Fruit fly (Drosophila melanogaster) whole organism, embryonic: ENCODE results near the gene CG32573.

Experiments used
- Asciz ChIP-seq: fragments of 200-800 bp; sonication (Bioruptor generic); optimal IDR thresholded peaks from 2 replicates; lab custom pipeline; 2017; ENCODE audit warnings: missing biosample characterization, mild to moderate bottlenecking, missing genetic modification characterization, missing genetic modification reagents
- CG10462 ChIP-seq: fragments of 200-800 bp; sonication (Bioruptor generic); optimal IDR thresholded peaks from 2 replicates; lab custom pipeline; 2016; ENCODE audit warnings: missing biosample characterization, missing genetic modification characterization
- CG11398 ChIP-seq: fragments of 200-800 bp; sonication (Bioruptor generic); optimal IDR thresholded peaks from 2 replicates; lab custom pipeline; 2016; ENCODE audit warnings: missing biosample characterization, missing genetic modification characterization
- CG11560 ChIP-seq: fragments of 200-800 bp; sonication (Bioruptor generic); IDR thresholded peaks from 3 replicates; pipeline ENCODE4 v1.3.6; 2022; ENCODE audit warnings: missing biosample characterization, missing genetic modification characterization
- CG11696 ChIP-seq: fragments of 200-800 bp; sonication (Bioruptor generic); IDR thresholded peaks from 2 replicates; pipeline ENCODE4 v1.3.6; 2022; ENCODE audit warnings: missing biosample characterization, missing genetic modification characterization
- CG12942 ChIP-seq: fragments of 200-800 bp; sonication (Bioruptor generic); optimal IDR thresholded peaks from 3 replicates; lab custom pipeline; 2016; ENCODE audit warnings: missing biosample characterization, missing genetic modification characterization
- CG14050 ChIP-seq: fragments of 200-800 bp; sonication (Bioruptor generic); IDR thresholded peaks from 3 replicates; pipeline ENCODE4 v1.3.6; 2022; ENCODE audit warnings: missing biosample characterization, missing genetic modification characterization
- CG15269 ChIP-seq: fragments of 200-800 bp; sonication (Bioruptor generic); optimal IDR thresholded peaks from 2 replicates; lab custom pipeline; 2018; ENCODE audit warnings: missing biosample characterization, mild to moderate bottlenecking, missing genetic modification characterization, moderate library complexity
- CG1529 ChIP-seq: fragments of 200-800 bp; sonication (Bioruptor generic); optimal IDR thresholded peaks from 3 replicates; lab custom pipeline; 2018; ENCODE audit warnings: missing biosample characterization, missing genetic modification characterization
- CG15479 ChIP-seq: fragments of 200-800 bp; sonication (Bioruptor generic); optimal IDR thresholded peaks from 3 replicates; lab custom pipeline; 2019; ENCODE audit warnings: missing biosample characterization, mild to moderate bottlenecking, missing genetic modification characterization, moderate library complexity
- CG17361 ChIP-seq: fragments of 200-800 bp; sonication (Bioruptor generic); IDR thresholded peaks from 3 replicates; pipeline ENCODE4 v1.3.6; 2022; ENCODE audit warnings: missing biosample characterization, missing genetic modification characterization
- CG2199 ChIP-seq: fragments of 200-800 bp; sonication (Bioruptor generic); IDR thresholded peaks from 3 replicates; pipeline ENCODE4 v1.3.6; 2022; ENCODE audit warnings: missing biosample characterization, missing genetic modification characterization
- CG2202 ChIP-seq: fragments of 200-800 bp; sonication (Bioruptor generic); optimal IDR thresholded peaks from 2 replicates; lab custom pipeline; 2018; ENCODE audit warnings: missing biosample characterization, mild to moderate bottlenecking, missing genetic modification characterization
- CG2712 ChIP-seq: fragments of 200-800 bp; optimal IDR thresholded peaks from 3 replicates; lab custom pipeline; 2019; ENCODE audit warnings: missing biosample characterization, mild to moderate bottlenecking, missing genetic modification characterization, moderate library complexity
- CG3065 ChIP-seq: fragments of 200-800 bp; sonication (Bioruptor generic); optimal IDR thresholded peaks from 2 replicates; lab custom pipeline; 2016; ENCODE audit warnings: missing biosample characterization, missing genetic modification characterization
- CG31224 ChIP-seq: fragments of 200-800 bp; sonication (Bioruptor generic); IDR thresholded peaks from 2 replicates; pipeline ENCODE4 v1.3.6; 2022; ENCODE audit warnings: missing biosample characterization, missing genetic modification characterization
- CG31441 ChIP-seq: fragments of 200-800 bp; sonication (Bioruptor generic); IDR thresholded peaks from 2 replicates; pipeline ENCODE4 v1.3.6; 2022; ENCODE audit warnings: missing biosample characterization, missing genetic modification characterization
- CG43689 ChIP-seq: fragments of 200-800 bp; sonication (Bioruptor generic); IDR thresholded peaks from 2 replicates; pipeline ENCODE4 v1.3.6; 2022; ENCODE audit warnings: missing biosample characterization, missing genetic modification characterization
- CG4707 ChIP-seq: fragments of 200-800 bp; sonication (Bioruptor generic); optimal IDR thresholded peaks from 2 replicates; lab custom pipeline; 2018; ENCODE audit warnings: missing biosample characterization, mild to moderate bottlenecking, missing genetic modification characterization, moderate library complexity
- CG6175 ChIP-seq: fragments of 200-800 bp; sonication (Bioruptor generic); IDR thresholded peaks from 3 replicates; pipeline ENCODE4 v1.3.6; 2022; ENCODE audit warnings: missing biosample characterization, missing genetic modification characterization
- CG9215 ChIP-seq: fragments of 200-800 bp; sonication (Bioruptor generic); IDR thresholded peaks from 2 replicates; pipeline ENCODE4 v1.3.6; 2022; ENCODE audit warnings: missing biosample characterization, missing genetic modification characterization
- CG9727 ChIP-seq: fragments of 200-800 bp; sonication (Bioruptor generic); optimal IDR thresholded peaks from 3 replicates; lab custom pipeline; 2017; ENCODE audit warnings: missing biosample characterization, mild to moderate bottlenecking, missing genetic modification characterization
- Dll ChIP-seq: fragments of 200-800 bp; sonication (Bioruptor generic); IDR thresholded peaks from 4 replicates; pipeline ENCODE4 v1.3.6; 2022; ENCODE audit warnings: missing biosample characterization, missing genetic modification characterization; ENCODE audit not compliant: partially characterized antibody
- Dref ChIP-seq: fragments of 200-800 bp; sonication (Bioruptor generic); IDR thresholded peaks from 2 replicates; pipeline ENCODE4 v1.3.6; 2022; ENCODE audit warnings: missing biosample characterization, missing genetic modification characterization
- Eip74EF ChIP-seq, 2 experiments: fragments of 200-800 bp in 1 of 2; fragments of >200 bp in 1 of 2; sonication (Bioruptor generic) in 1 of 2; optimal IDR thresholded peaks; 2 replicates each; lab custom pipeline; 2017 to 2019; ENCODE audit warnings: missing biosample characterization in 2 of 2, missing genetic modification characterization in 2 of 2, mild to moderate bottlenecking in 1 of 2, moderate library complexity in 1 of 2
- Ets65A ChIP-seq: fragments of 200-800 bp; sonication (Bioruptor generic); peaks from one replicate; lab custom pipeline; 2016; ENCODE audit warnings: missing biosample characterization, missing genetic modification characterization
- Gsc ChIP-seq: fragments of 200-800 bp; sonication (Bioruptor generic); IDR thresholded peaks from 2 replicates; pipeline ENCODE4 v1.3.6; 2022; ENCODE audit warnings: missing biosample characterization, missing genetic modification characterization
- Hmx ChIP-seq: fragments of 200-800 bp; sonication (Bioruptor generic); optimal IDR thresholded peaks from 2 replicates; lab custom pipeline; 2016; ENCODE audit warnings: missing biosample characterization, missing genetic modification characterization
- Lpt ChIP-seq: fragments of >200 bp; optimal IDR thresholded peaks from 2 replicates; lab custom pipeline; 2018; ENCODE audit warnings: missing biosample characterization, missing genetic modification characterization
- Nf-YC ChIP-seq: fragments of 200-800 bp; optimal IDR thresholded peaks from 3 replicates; lab custom pipeline; 2019; ENCODE audit warnings: missing biosample characterization, mild to moderate bottlenecking, missing genetic modification characterization, moderate library complexity
- NfI ChIP-seq: fragments of 200-800 bp; sonication (Bioruptor generic); optimal IDR thresholded peaks from 3 replicates; lab custom pipeline; 2018; ENCODE audit warnings: missing biosample characterization, mild to moderate bottlenecking, missing genetic modification characterization, moderate library complexity
- Trl ChIP-seq, 3 experiments: fragments of >200 bp in 2 of 3; fragments of 200-800 bp in 1 of 3; sonication (Bioruptor generic) in 1 of 3; optimal IDR thresholded peaks; 2 replicates in 1 of 3; 3 replicates in 2 of 3; lab custom pipeline; 2016 to 2017; ENCODE audit warnings: missing biosample characterization in 1 of 3, missing genetic modification characterization in 1 of 3
- ato ChIP-seq: fragments of 200-800 bp; sonication (Bioruptor generic); IDR thresholded peaks from 2 replicates; pipeline ENCODE4 v1.3.6; 2022; ENCODE audit warnings: missing biosample characterization, missing genetic modification characterization; ENCODE audit not compliant: partially characterized antibody
- az2 ChIP-seq: fragments of 200-800 bp; sonication (Bioruptor generic); optimal IDR thresholded peaks from 3 replicates; lab custom pipeline; 2016; ENCODE audit warnings: missing biosample characterization, missing genetic modification characterization
- bbx ChIP-seq: fragments of 200-800 bp; sonication (Bioruptor generic); IDR thresholded peaks from 2 replicates; pipeline ENCODE4 v1.3.6; 2022; ENCODE audit warnings: missing biosample characterization, missing genetic modification characterization; ENCODE audit not compliant: partially characterized antibody
- btn ChIP-seq: fragments of 200-800 bp; sonication (Bioruptor generic); optimal IDR thresholded peaks from 2 replicates; lab custom pipeline; 2016; ENCODE audit warnings: missing biosample characterization, missing genetic modification characterization
- ewg ChIP-seq: fragments of 200-800 bp; sonication (Bioruptor generic); optimal IDR thresholded peaks from 3 replicates; lab custom pipeline; 2017; ENCODE audit warnings: mild to moderate bottlenecking, missing biosample characterization, missing genetic modification reagents, missing genetic modification characterization
- fd96Cb ChIP-seq: fragments of 200-800 bp; sonication (Bioruptor generic); optimal IDR thresholded peaks from 2 replicates; lab custom pipeline; 2018; ENCODE audit warnings: missing biosample characterization, mild to moderate bottlenecking, missing genetic modification characterization, moderate library complexity
- gfzf ChIP-seq: fragments of 200-800 bp; sonication (Bioruptor generic); optimal IDR thresholded peaks from 2 replicates; lab custom pipeline; 2016; ENCODE audit warnings: missing biosample characterization, mild to moderate bottlenecking, missing genetic modification characterization, moderate library complexity
- grau ChIP-seq: fragments of 200-800 bp; optimal IDR thresholded peaks from 3 replicates; lab custom pipeline; 2019; ENCODE audit warnings: missing biosample characterization, mild to moderate bottlenecking, missing genetic modification characterization, moderate library complexity
- gt ChIP-seq: fragments of 200-800 bp; sonication (Bioruptor generic); IDR thresholded peaks from 2 replicates; pipeline ENCODE4 v1.3.6; 2022; ENCODE audit warnings: missing biosample characterization, missing genetic modification characterization
- her ChIP-seq: fragments of 200-800 bp; sonication (Bioruptor generic); optimal IDR thresholded peaks from 2 replicates; lab custom pipeline; 2016; ENCODE audit warnings: missing biosample characterization, missing genetic modification characterization
- jigr1 ChIP-seq: fragments of 200-800 bp; sonication (Bioruptor generic); IDR thresholded peaks from 3 replicates; pipeline ENCODE4 v1.3.6; 2022; ENCODE audit warnings: missing biosample characterization, missing genetic modification characterization
- peb ChIP-seq: fragments of 200-800 bp; sonication (Bioruptor generic); IDR thresholded peaks from 2 replicates; pipeline ENCODE4 v1.3.6; 2022; ENCODE audit warnings: missing biosample characterization, missing genetic modification characterization
- ranshi ChIP-seq: fragments of 200-800 bp; sonication (Bioruptor generic); IDR thresholded peaks from 2 replicates; pipeline ENCODE4 v1.3.6; 2022; ENCODE audit warnings: missing biosample characterization, missing genetic modification characterization
- sens ChIP-seq: fragments of 200-800 bp; sonication (Bioruptor generic); peaks from one replicate; lab custom pipeline; 2016; ENCODE audit warnings: missing biosample characterization, missing genetic modification characterization
- sisA ChIP-seq: fragments of 200-800 bp; sonication (Bioruptor generic); IDR thresholded peaks from 2 replicates; pipeline ENCODE4 v1.3.6; 2022; ENCODE audit warnings: missing biosample characterization, missing genetic modification characterization
- sob ChIP-seq: fragments of 200-800 bp; sonication (Bioruptor generic); IDR thresholded peaks from 2 replicates; pipeline ENCODE4 v1.3.6; 2022; ENCODE audit warnings: missing biosample characterization, missing genetic modification characterization
- tap ChIP-seq: fragments of 200-800 bp; optimal IDR thresholded peaks from 3 replicates; lab custom pipeline; 2019; ENCODE audit warnings: missing biosample characterization, mild to moderate bottlenecking, missing genetic modification characterization, moderate library complexity
- tll ChIP-seq, 2 experiments: fragments of 200-800 bp in 1 of 2; fragments of >200 bp in 1 of 2; sonication (Bioruptor generic) in 1 of 2; optimal IDR thresholded peaks; 2 replicates each; lab custom pipeline; 2017 to 2019; ENCODE audit warnings: missing biosample characterization in 2 of 2, missing genetic modification characterization in 2 of 2, mild to moderate bottlenecking in 1 of 2, moderate library complexity in 1 of 2
- twi ChIP-seq: fragments of 200-800 bp; optimal IDR thresholded peaks from 2 replicates; lab custom pipeline; 2019; ENCODE audit warnings: missing biosample characterization, mild to moderate bottlenecking, missing genetic modification characterization, moderate library complexity
- tx ChIP-seq: fragments of 200-800 bp; sonication (Bioruptor generic); optimal IDR thresholded peaks from 2 replicates; lab custom pipeline; 2016; ENCODE audit warnings: missing biosample characterization, missing genetic modification characterization

The CG32573 gene

DNA sequence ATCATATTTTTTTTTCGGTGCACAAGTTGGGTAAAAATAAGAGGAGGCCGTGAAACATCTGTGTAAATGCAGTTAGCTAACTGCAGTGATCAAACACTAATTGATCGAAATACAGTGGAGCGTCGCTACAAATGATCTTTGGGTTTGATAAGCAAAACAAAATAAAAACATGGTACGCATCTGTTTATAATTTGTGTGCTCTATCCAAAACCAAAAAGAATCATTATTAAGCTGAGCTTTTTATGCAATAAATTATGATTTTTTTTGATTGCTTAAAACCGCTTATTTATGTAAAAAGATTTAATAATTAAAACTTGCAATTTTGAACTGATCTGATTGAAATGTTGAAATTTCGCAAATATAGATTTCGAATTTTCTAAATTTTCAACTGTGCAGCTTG is 19.1 kb downstream of the CG32573 start (continued):
- TF ChIP-seq CG43689 (GFP tag; lab: Robert Waterston, UW) (no peak), CG11398 (GFP tag; lab: Kevin White, UChicago) (no peak), Gsc (GFP tag; lab: Robert Waterston, UW) (no peak), sob (GFP tag; lab: Robert Waterston, UW) (no peak), grau (tag; lab: Kevin White, UChicago) (peak; percentile 69), tap (tag; lab: Kevin White, UChicago) (no peak), CG1529 (no peak), CG2202 (tag; lab: Kevin White, UChicago) (no peak), CG31224 (GFP tag; lab: Robert Waterston, UW) (no peak), CG15479 (GFP tag; lab: Kevin White, UChicago) (no peak), CG4707 (no peak), ranshi (no peak), CG2199 (GFP tag; lab: Robert Waterston, UW) (no peak), CG9215 (GFP tag; lab: Robert Waterston, UW) (no peak), sisA (no peak), az2 (GFP tag; lab: Kevin White, UChicago) (peak; percentile 13), twi (tag; lab: Kevin White, UChicago) (no peak), CG12942 (no peak), Eip74EF (GFP tag; optimal IDR thresholded peaks at IDR 0.05; lab: Kevin White, UChicago) (no peak), CG17361 (GFP tag; lab: Robert Waterston, UW) (peak; percentile 52; the same call in 2 of the 3 replicates), tx (GFP tag; lab: Kevin White, UChicago) (no peak), gt (GFP tag; lab: Robert Waterston, UW) (no peak), Ets65A (GFP tag; lab: Kevin White, UChicago) (peak; percentile 9), her (GFP tag; lab: Kevin White, UChicago) (no peak), gfzf (GFP tag; lab: Kevin White, UChicago) (no peak), CG14050 (GFP tag; lab: Robert Waterston, UW) (no peak), CG9727 (GFP tag; lab: Kevin White, UChicago) (no peak), CG2712 (peak; percentile 13), CG31441 (peak; percentile 21; the same call in 1 of the 2 replicates), CG11560 (tag; lab: Robert Waterston, UW) (no peak), bbx (GFP tag; lab: Robert Waterston, UW) (no peak), jigr1 (GFP tag; lab: Robert Waterston, UW) (no peak), CG6175 (no peak), Hmx (GFP tag; lab: Kevin White, UChicago) (no peak), ato (GFP tag; lab: Robert Waterston, UW) (no peak), Lpt (GFP tag; lab: Kevin White, UChicago) (no peak), Trl (optimal IDR thresholded peaks at IDR 0.05; lab: Kevin White, UChicago) (no peak), Trl (GFP tag; optimal IDR thresholded peaks at IDR 0.05; lab: Kevin White, UChicago) (no peak), peb (GFP tag; lab: Robert Waterston, UW) (no peak), Asciz (GFP tag; lab: Kevin White, UChicago) (peak; percentile 10), sens (GFP tag; lab: Kevin White, UChicago) (peak; percentile 87), Dref (GFP tag; lab: Robert Waterston, UW) (no peak), Dll (GFP tag; lab: Robert Waterston, UW) (no peak), tll (GFP tag; optimal IDR thresholded peaks at IDR 0.05; lab: Kevin White, UChicago) (no peak), CG10462 (no peak), fd96Cb (tag; lab: Kevin White, UChicago) (no peak), CG3065 (GFP tag; lab: Kevin White, UChicago) (no peak), CG15269 (tag; lab: Kevin White, UChicago) (no peak), btn (GFP tag; lab: Kevin White, UChicago) (no peak), CG11696 (GFP tag; lab: Robert Waterston, UW) (no peak), ewg (GFP tag; lab: Kevin White, UChicago) (no peak), Nf-YC (tag; lab: Kevin White, UChicago) (no peak), NfI (GFP tag; lab: Kevin White, UChicago) (no peak)
